Worm (Caenorhabditis elegans) whole organism, young adult: ENCODE measurements around the gene unc-79.

ENCODE experiments used
- B0336.3 ChIP-seq: fragments of 200-800 bp; sonication (Bioruptor generic); IDR thresholded peaks from 2 replicates; pipeline ENCODE4 v1.3.6; 2022; ENCODE audit warnings: missing genetic modification characterization, missing compliant biosample characterization
- C06A6.2 ChIP-seq: fragments of 200-800 bp; sonication (Bioruptor generic); conservative IDR thresholded peaks from 2 replicates; pipeline ENCODE4 v1.3.6; 2022; ENCODE audit warnings: missing genetic modification characterization, missing compliant biosample characterization
- F10E7.11 ChIP-seq: sonication (generic microtip); optimal IDR thresholded peaks from 2 replicates; lab custom pipeline; 2017; ENCODE audit warnings: mild to moderate bottlenecking, missing genetic modification characterization, moderate library complexity, missing compliant biosample characterization
- F39B2.1 ChIP-seq: fragments of 200-800 bp; sonication (Bioruptor generic); IDR thresholded peaks from 2 replicates; pipeline ENCODE4 v1.3.6; 2022; ENCODE audit warnings: missing genetic modification reagents, missing genetic modification characterization, missing compliant biosample characterization
- F52B5.7 ChIP-seq: sonication (generic microtip); optimal IDR thresholded peaks from 2 replicates; lab custom pipeline; 2016; ENCODE audit warnings: mild to moderate bottlenecking, missing genetic modification characterization, missing compliant biosample characterization
- Y67H2A.10 ChIP-seq: fragments of 200-800 bp; sonication (Bioruptor generic); conservative IDR thresholded peaks from 2 replicates; pipeline ENCODE4 v1.3.6; 2022; ENCODE audit warnings: missing genetic modification reagents, missing genetic modification characterization, missing compliant biosample characterization
- ZK185.1 ChIP-seq: sonication (generic microtip); optimal IDR thresholded peaks from 2 replicates; lab custom pipeline; 2016; ENCODE audit warnings: mild to moderate bottlenecking, missing genetic modification characterization, missing compliant biosample characterization; ENCODE audit not compliant: poor library complexity, severe bottlenecking
- akir-1 ChIP-seq: fragments of 200-800 bp; sonication (Bioruptor generic); optimal IDR thresholded peaks from 2 replicates; lab custom pipeline; 2018; ENCODE audit warnings: mild to moderate bottlenecking, missing genetic modification characterization, moderate library complexity, missing compliant biosample characterization
- athp-1 ChIP-seq: sonication (generic microtip); optimal IDR thresholded peaks from 2 replicates; lab custom pipeline; 2017; ENCODE audit warnings: mild to moderate bottlenecking, missing genetic modification characterization, missing compliant biosample characterization
- cebp-1 ChIP-seq, 2 experiments: fragments of 200-800 bp in 1 of 2; sonication (Bioruptor generic) in 1 of 2; sonication (generic microtip) in 1 of 2; IDR thresholded peaks in 1 of 2; optimal IDR thresholded peaks in 1 of 2; 2 replicates each; pipeline versions ENCODE4 v1.3.6 to Lab custom; 2017 to 2022; ENCODE audit warnings: missing compliant biosample characterization in 2 of 2, missing genetic modification characterization in 2 of 2, mild to moderate bottlenecking in 1 of 2, missing genetic modification reagents in 1 of 2, moderate library complexity in 1 of 2
- ceh-100 ChIP-seq: fragments of 200-800 bp; sonication (Bioruptor generic); IDR thresholded peaks from 2 replicates; pipeline ENCODE4 v1.3.6; 2022; ENCODE audit warnings: missing genetic modification reagents, missing genetic modification characterization, missing compliant biosample characterization
- dox-1 ChIP-seq: fragments of 200-800 bp; sonication (Bioruptor generic); IDR thresholded peaks from 2 replicates; pipeline ENCODE4 v1.3.6; 2022; ENCODE audit warnings: missing genetic modification reagents, missing genetic modification characterization, missing compliant biosample characterization
- egl-18 ChIP-seq: fragments of 200-800 bp; sonication (Bioruptor generic); IDR thresholded peaks from 2 replicates; pipeline ENCODE4 v1.3.6; 2022; ENCODE audit warnings: missing genetic modification reagents, missing genetic modification characterization, missing compliant biosample characterization
- hmg-1.2 ChIP-seq: fragments of 200-800 bp; sonication (Bioruptor generic); IDR thresholded peaks from 2 replicates; pipeline ENCODE4 v1.3.6; 2022; ENCODE audit warnings: missing genetic modification reagents, missing genetic modification characterization, missing compliant biosample characterization
- hmg-20 ChIP-seq: fragments of 200-800 bp; sonication (Bioruptor generic); IDR thresholded peaks from 2 replicates; pipeline ENCODE4 v1.3.6; 2022; ENCODE audit warnings: missing genetic modification reagents, missing genetic modification characterization, missing compliant biosample characterization
- lir-1 ChIP-seq: fragments of 200-800 bp; sonication (Bioruptor generic); conservative IDR thresholded peaks from 2 replicates; pipeline ENCODE4 v1.3.6; 2022; ENCODE audit warnings: missing genetic modification reagents, missing genetic modification characterization, missing compliant biosample characterization
- madf-3 ChIP-seq: fragments of 200-800 bp; sonication (Bioruptor generic); IDR thresholded peaks from 2 replicates; pipeline ENCODE4 v1.3.6; 2022; ENCODE audit warnings: missing genetic modification reagents, missing genetic modification characterization, missing compliant biosample characterization
- madf-6 ChIP-seq: fragments of 200-800 bp; sonication (Bioruptor generic); IDR thresholded peaks from 2 replicates; pipeline ENCODE4 v1.3.6; 2022; ENCODE audit warnings: missing genetic modification reagents, missing genetic modification characterization, missing compliant biosample characterization
- madf-8 ChIP-seq: fragments of 200-800 bp; sonication (Bioruptor generic); conservative IDR thresholded peaks from 2 replicates; pipeline ENCODE4 v1.3.6; 2022; ENCODE audit warnings: missing genetic modification reagents, missing genetic modification characterization, missing compliant biosample characterization
- mcd-1 ChIP-seq: fragments of 200-800 bp; sonication (Bioruptor generic); IDR thresholded peaks from 2 replicates; pipeline ENCODE4 v1.3.6; 2022; ENCODE audit warnings: missing genetic modification reagents, missing genetic modification characterization, missing compliant biosample characterization
- mel-28 ChIP-seq: sonication (generic microtip); optimal IDR thresholded peaks from 2 replicates; lab custom pipeline; 2016; ENCODE audit warnings: borderline replicate concordance, mild to moderate bottlenecking, missing genetic modification characterization, missing compliant biosample characterization
- mxl-1 ChIP-seq: sonication (generic microtip); optimal IDR thresholded peaks from 2 replicates; lab custom pipeline; 2016; ENCODE audit warnings: missing genetic modification characterization, missing compliant biosample characterization
- nfya-2 ChIP-seq: fragments of 200-800 bp; sonication (Bioruptor generic); IDR thresholded peaks from 2 replicates; pipeline ENCODE4 v1.3.6; 2022; ENCODE audit warnings: missing genetic modification reagents, missing genetic modification characterization, missing compliant biosample characterization
- nhr-179 ChIP-seq: sonication (generic microtip); optimal IDR thresholded peaks from 2 replicates; lab custom pipeline; 2016; ENCODE audit warnings: mild to moderate bottlenecking, missing genetic modification characterization, missing compliant biosample characterization
- nhr-27 ChIP-seq: fragments of 200-800 bp; sonication (Bioruptor generic); optimal IDR thresholded peaks from 2 replicates; lab custom pipeline; 2018; ENCODE audit warnings: mild to moderate bottlenecking, missing genetic modification characterization, moderate library complexity, missing compliant biosample characterization
- nhr-80 ChIP-seq: sonication (generic microtip); optimal IDR thresholded peaks from 2 replicates; lab custom pipeline; 2016; ENCODE audit warnings: missing genetic modification characterization, missing compliant biosample characterization
- pbrm-1 ChIP-seq: fragments of 200-800 bp; sonication (Bioruptor generic); IDR thresholded peaks from 2 replicates; pipeline ENCODE4 v1.3.6; 2022; ENCODE audit warnings: missing genetic modification reagents, missing genetic modification characterization, missing compliant biosample characterization
- snpc-4 ChIP-seq, 5 experiments: fragments of 150-350 bp in 1 of 5; sonication (generic microtip) in 4 of 5; optimal IDR thresholded peaks; 2 replicates each; lab custom pipeline; 2014 to 2018; ENCODE audit warnings: missing genetic modification characterization in 5 of 5, missing biosample characterization in 3 of 5, antibody characterized with exemption in 2 of 5, mild to moderate bottlenecking in 2 of 5, missing compliant biosample characterization in 2 of 5, missing genotype in 2 of 5, moderate library complexity in 2 of 5, missing genetic modification reagents in 1 of 5
- somi-1 ChIP-seq: fragments of 200-800 bp; sonication (Bioruptor generic); optimal IDR thresholded peaks from 2 replicates; lab custom pipeline; 2018; ENCODE audit warnings: mild to moderate bottlenecking, missing genetic modification characterization, missing compliant biosample characterization
- sptf-2 ChIP-seq: fragments of 200-800 bp; sonication (Bioruptor generic); optimal IDR thresholded peaks from 2 replicates; lab custom pipeline; 2018; ENCODE audit warnings: mild to moderate bottlenecking, missing genetic modification characterization, missing compliant biosample characterization
- tlf-1 ChIP-seq: fragments of 200-800 bp; sonication (Bioruptor generic); optimal IDR thresholded peaks from 2 replicates; lab custom pipeline; 2018; ENCODE audit warnings: mild to moderate bottlenecking, missing genetic modification characterization, missing compliant biosample characterization
- zfh-2 ChIP-seq: fragments of 200-800 bp; sonication (Bioruptor generic); conservative IDR thresholded peaks from 2 replicates; pipeline ENCODE4 v1.3.6; 2022; ENCODE audit warnings: missing genetic modification reagents, missing genetic modification characterization, missing compliant biosample characterization
- ztf-25 ChIP-seq: fragments of 200-800 bp; sonication (Bioruptor generic); IDR thresholded peaks from 2 replicates; pipeline ENCODE4 v1.3.6; 2022; ENCODE audit warnings: missing genetic modification reagents, missing genetic modification characterization, missing compliant biosample characterization
- ztf-26 ChIP-seq: sonication (generic microtip); optimal IDR thresholded peaks from 2 replicates; lab custom pipeline; 2017; ENCODE audit warnings: missing genetic modification characterization, missing compliant biosample characterization
- ztf-3 ChIP-seq: fragments of 200-800 bp; sonication (Bioruptor generic); optimal IDR thresholded peaks from 2 replicates; lab custom pipeline; 2018; ENCODE audit warnings: mild to moderate bottlenecking, missing genetic modification characterization, missing compliant biosample characterization

unc-79 gene

ce11 chrIII:4087565-4087964 lies 21.1 kb downstream of the unc-79 start (continued):
- no peak for TF ChIP-seq ceh-100 (GFP tag; lab: Robert Waterston, UW)
- no peak for TF ChIP-seq Y67H2A.10 (GFP tag; lab: Robert Waterston, UW)
- peak; percentile 20 for TF ChIP-seq ZK185.1 (tag; lab: Kevin White, UChicago)
- no peak for TF ChIP-seq C06A6.2
- TF ChIP-seq tlf-1, result no peak
- TF ChIP-seq hmg-1.2 (GFP tag; lab: Robert Waterston, UW), result peak; percentile 56
- no peak for TF ChIP-seq snpc-4 (GFP tag; optimal IDR thresholded peaks at IDR 0.05; lab: Kevin White, UChicago)
- peak in 3 of 4 experiments; percentile 15 to 42 (median 23) for TF ChIP-seq snpc-4 (tag; optimal IDR thresholded peaks at IDR 0.05; lab: Kevin White, UChicago)
- TF ChIP-seq ztf-26 (tag; lab: Kevin White, UChicago), result peak; percentile 41
- no peak for TF ChIP-seq nfya-2 (GFP tag; lab: Robert Waterston, UW)
- no peak for TF ChIP-seq F52B5.7 (tag; lab: Kevin White, UChicago)
- peak; percentile 59 for TF ChIP-seq mcd-1
- TF ChIP-seq dox-1 (GFP tag; lab: Robert Waterston, UW), result peak; percentile 64; the same call in 1 of the 2 replicates
- TF ChIP-seq zfh-2, result peak; percentile 91
- peak; percentile 43; the same call in 1 of the 2 replicates for TF ChIP-seq B0336.3
- no peak for TF ChIP-seq F10E7.11 (tag; lab: Kevin White, UChicago)

ce11 chrIII:4088338-4088918 lies 22.0 kb downstream of the unc-79 start:
- no peak for TF ChIP-seq sptf-2 (GFP tag; lab: Kevin White, UChicago)
- no peak for TF ChIP-seq ztf-25 (GFP tag; lab: Robert Waterston, UW)
- no peak for TF ChIP-seq somi-1 (GFP tag; lab: Kevin White, UChicago)
- no peak for TF ChIP-seq cebp-1 (GFP tag; IDR thresholded peaks at IDR 0.05; lab: Robert Waterston, UW)
- TF ChIP-seq cebp-1 (tag; optimal IDR thresholded peaks at IDR 0.05; lab: Kevin White, UChicago), result peak; percentile 12
- TF ChIP-seq dox-1 (GFP tag; lab: Robert Waterston, UW), result no peak
- no peak for TF ChIP-seq nhr-27
- TF ChIP-seq mxl-1 (tag; lab: Kevin White, UChicago), result no peak
- no peak for TF ChIP-seq lir-1 (GFP tag; lab: Robert Waterston, UW)
- no peak for TF ChIP-seq madf-6 (GFP tag; lab: Robert Waterston, UW)
- TF ChIP-seq nhr-80 (tag; lab: Kevin White, UChicago), result peak; percentile 55
- TF ChIP-seq nhr-179 (tag; lab: Kevin White, UChicago), result no peak
- TF ChIP-seq F39B2.1 (GFP tag; lab: Robert Waterston, UW), result no peak

ce11 chrIII:4090773-4091172 lies 24.3 kb downstream of the unc-79 start, which contains the start of gene C03C10.2:
C03C10.2 (plus strand) TSS chrIII:4091073.
- no peak for TF ChIP-seq pbrm-1
- no peak for TF ChIP-seq madf-8
- no peak for TF ChIP-seq ztf-3 (GFP tag; lab: Kevin White, UChicago)
- no peak for TF ChIP-seq egl-18 (GFP tag; lab: Robert Waterston, UW)
- TF ChIP-seq athp-1, result no peak
- no peak for TF ChIP-seq madf-3
- TF ChIP-seq hmg-20 (GFP tag; lab: Robert Waterston, UW), result no peak
- no peak for TF ChIP-seq akir-1
- no peak for TF ChIP-seq mel-28
- TF ChIP-seq, all 124 proteins: peak for 0
